Fruit fly (Drosophila melanogaster) whole organism, prepupa: Measurements from ENCODE around the gene Bub3.

ENCODE experiments used
- CG10669 ChIP-seq: fragments of 200-800 bp; sonication (Bioruptor generic); optimal IDR thresholded peaks from 3 replicates; lab custom pipeline; 2018; ENCODE audit warnings: missing biosample characterization, mild to moderate bottlenecking, missing genetic modification characterization, moderate library complexity
- CG11294 ChIP-seq: fragments of 200-800 bp; sonication (Bioruptor generic); IDR thresholded peaks from 2 replicates; pipeline ENCODE4 v1.3.6; 2022; ENCODE audit warnings: missing biosample characterization, missing genetic modification characterization
- CG15336 ChIP-seq: fragments of 200-800 bp; sonication (Bioruptor generic); IDR thresholded peaks from 2 replicates; pipeline ENCODE4 v1.3.6; 2022; ENCODE audit warnings: missing biosample characterization, missing genetic modification characterization
- CG1621 ChIP-seq: fragments of 200-800 bp; sonication (Bioruptor generic); optimal IDR thresholded peaks from 3 replicates; lab custom pipeline; 2018; ENCODE audit warnings: missing biosample characterization, mild to moderate bottlenecking, missing genetic modification characterization
- CG16779 ChIP-seq: fragments of 200-800 bp; sonication (Bioruptor generic); optimal IDR thresholded peaks from 3 replicates; lab custom pipeline; 2017; ENCODE audit warnings: missing biosample characterization, mild to moderate bottlenecking, missing genetic modification characterization
- CG3032 ChIP-seq: fragments of 200-800 bp; optimal IDR thresholded peaks from 2 replicates; lab custom pipeline; 2019; ENCODE audit warnings: missing biosample characterization, mild to moderate bottlenecking, missing genetic modification characterization, moderate library complexity
- CG31627 ChIP-seq: fragments of 200-800 bp; sonication (Bioruptor generic); optimal IDR thresholded peaks from 3 replicates; lab custom pipeline; 2016; ENCODE audit warnings: missing biosample characterization, missing genetic modification characterization
- CG32006 ChIP-seq: fragments of 200-800 bp; sonication (Bioruptor generic); optimal IDR thresholded peaks from 3 replicates; lab custom pipeline; 2017; ENCODE audit warnings: missing biosample characterization, mild to moderate bottlenecking, missing genetic modification characterization
- CG34406 ChIP-seq: fragments of 200-800 bp; sonication (Bioruptor generic); optimal IDR thresholded peaks from 3 replicates; lab custom pipeline; 2016; ENCODE audit warnings: missing biosample characterization, missing genetic modification characterization
- CG3919 ChIP-seq: fragments of 200-800 bp; sonication (Bioruptor generic); optimal IDR thresholded peaks from 3 replicates; lab custom pipeline; 2016; ENCODE audit warnings: missing biosample characterization, missing genetic modification characterization
- CG6163 ChIP-seq: fragments of 200-800 bp; sonication (Bioruptor generic); IDR thresholded peaks from 3 replicates; pipeline ENCODE4 v1.3.6; 2022; ENCODE audit warnings: missing biosample characterization, missing genetic modification characterization
- CG6276 ChIP-seq: fragments of 200-800 bp; sonication (Bioruptor generic); optimal IDR thresholded peaks from 2 replicates; lab custom pipeline; 2017; ENCODE audit warnings: missing biosample characterization, mild to moderate bottlenecking, missing genetic modification characterization
- CG6792 ChIP-seq: fragments of 200-800 bp; sonication (Bioruptor generic); optimal IDR thresholded peaks from 3 replicates; lab custom pipeline; 2016; ENCODE audit warnings: missing biosample characterization, missing genetic modification characterization
- CG6808 ChIP-seq: fragments of 200-800 bp; sonication (Bioruptor generic); optimal IDR thresholded peaks from 3 replicates; lab custom pipeline; 2017; ENCODE audit warnings: missing biosample characterization, missing genetic modification characterization, mild to moderate bottlenecking, moderate library complexity, missing genetic modification reagents
- CG6854 ChIP-seq: fragments of 200-800 bp; sonication (Bioruptor generic); optimal IDR thresholded peaks from 2 replicates; lab custom pipeline; 2017; ENCODE audit warnings: missing biosample characterization, mild to moderate bottlenecking, missing genetic modification characterization
- CG7368 ChIP-seq: fragments of 200-800 bp; sonication (Bioruptor generic); optimal IDR thresholded peaks from 3 replicates; lab custom pipeline; 2016; ENCODE audit warnings: missing biosample characterization, missing genetic modification characterization
- CG8119 ChIP-seq: fragments of 200-800 bp; sonication (Bioruptor generic); IDR thresholded peaks from 3 replicates; pipeline ENCODE4 v1.3.6; 2022; ENCODE audit warnings: missing biosample characterization, missing genetic modification characterization
- CG8319 ChIP-seq: fragments of 200-800 bp; sonication (Bioruptor generic); optimal IDR thresholded peaks from 3 replicates; lab custom pipeline; 2016; ENCODE audit warnings: missing biosample characterization, missing genetic modification characterization
- CG9139 ChIP-seq: fragments of 200-800 bp; sonication (Bioruptor generic); optimal IDR thresholded peaks from 3 replicates; lab custom pipeline; 2017; ENCODE audit warnings: missing biosample characterization, mild to moderate bottlenecking, missing genetic modification characterization
- Eip75B ChIP-seq: fragments of 200-800 bp; sonication (Bioruptor generic); optimal IDR thresholded peaks from 3 replicates; lab custom pipeline; 2016; ENCODE audit warnings: missing biosample characterization, missing genetic modification characterization
- Eip78C ChIP-seq: fragments of 200-800 bp; sonication (Bioruptor generic); peaks from one replicate; lab custom pipeline; 2016; ENCODE audit warnings: missing biosample characterization, missing genetic modification characterization
- Eip93F ChIP-seq: fragments of 200-800 bp; sonication (Bioruptor generic); optimal IDR thresholded peaks from 2 replicates; lab custom pipeline; 2016; ENCODE audit warnings: missing biosample characterization, mild to moderate bottlenecking, missing genetic modification characterization
- Ets96B ChIP-seq: fragments of 200-800 bp; optimal IDR thresholded peaks from 2 replicates; lab custom pipeline; 2019; ENCODE audit warnings: missing biosample characterization, mild to moderate bottlenecking, missing genetic modification characterization, moderate library complexity
- Gug ChIP-seq: fragments of 200-800 bp; sonication (Bioruptor generic); IDR thresholded peaks from 2 replicates; pipeline ENCODE4 v1.3.6; 2022; ENCODE audit warnings: missing biosample characterization, missing genetic modification characterization
- Hr38 ChIP-seq: sonication (Bioruptor generic); optimal IDR thresholded peaks from 2 replicates; lab custom pipeline; 2016; ENCODE audit warnings: missing biosample characterization, missing genetic modification characterization
- Hr39 ChIP-seq: fragments of 200-800 bp; sonication (Bioruptor generic); optimal IDR thresholded peaks from 2 replicates; lab custom pipeline; 2016; ENCODE audit warnings: missing biosample characterization, missing genetic modification characterization
- Hr4 ChIP-seq: fragments of 200-800 bp; sonication (Bioruptor generic); optimal IDR thresholded peaks from 3 replicates; lab custom pipeline; 2016; ENCODE audit warnings: missing biosample characterization, missing genetic modification characterization
- Lpt ChIP-seq: fragments of 200-800 bp; sonication (Bioruptor generic); optimal IDR thresholded peaks from 3 replicates; lab custom pipeline; 2016; ENCODE audit warnings: missing biosample characterization, missing genetic modification characterization
- Met ChIP-seq: fragments of 200-800 bp; sonication (Bioruptor generic); optimal IDR thresholded peaks from 3 replicates; lab custom pipeline; 2016; ENCODE audit warnings: missing biosample characterization, missing genetic modification characterization
- Smox ChIP-seq: fragments of 200-800 bp; sonication (Bioruptor generic); optimal IDR thresholded peaks from 3 replicates; lab custom pipeline; 2016; ENCODE audit warnings: missing biosample characterization, missing genetic modification characterization
- Sox102F ChIP-seq: fragments of 200-800 bp; sonication (Bioruptor generic); optimal IDR thresholded peaks from 2 replicates; lab custom pipeline; 2016; ENCODE audit warnings: missing biosample characterization, mild to moderate bottlenecking, missing genetic modification characterization
- Sox14 ChIP-seq: fragments of 200-800 bp; sonication (Bioruptor generic); optimal IDR thresholded peaks from 3 replicates; lab custom pipeline; 2016; ENCODE audit warnings: missing biosample characterization, missing genetic modification characterization
- cyc ChIP-seq: fragments of 200-800 bp; sonication (Bioruptor generic); optimal IDR thresholded peaks from 3 replicates; lab custom pipeline; 2016; ENCODE audit warnings: missing biosample characterization, missing genetic modification characterization
- dac ChIP-seq: fragments of 200-800 bp; sonication (Bioruptor generic); optimal IDR thresholded peaks from 2 replicates; lab custom pipeline; 2017; ENCODE audit warnings: missing biosample characterization, mild to moderate bottlenecking, missing genetic modification characterization
- dsx ChIP-seq: fragments of 200-800 bp; optimal IDR thresholded peaks from 3 replicates; lab custom pipeline; 2019; ENCODE audit warnings: missing biosample characterization, mild to moderate bottlenecking, missing genetic modification characterization, moderate library complexity; ENCODE audit not compliant: poor library complexity, severe bottlenecking
- fd59A ChIP-seq: fragments of 200-800 bp; sonication (Bioruptor generic); optimal IDR thresholded peaks from 2 replicates; lab custom pipeline; 2017; ENCODE audit warnings: missing biosample characterization, mild to moderate bottlenecking, missing genetic modification characterization, missing genetic modification reagents
- fkh ChIP-seq: fragments of 200-800 bp; sonication (Bioruptor generic); optimal IDR thresholded peaks from 3 replicates; lab custom pipeline; 2017; ENCODE audit warnings: missing biosample characterization, mild to moderate bottlenecking, missing genetic modification characterization, moderate library complexity
- lz ChIP-seq: fragments of 200-800 bp; sonication (Bioruptor generic); optimal IDR thresholded peaks from 3 replicates; lab custom pipeline; 2016; ENCODE audit warnings: missing biosample characterization, missing genetic modification characterization
- net ChIP-seq: fragments of 200-800 bp; sonication (Bioruptor generic); optimal IDR thresholded peaks from 3 replicates; lab custom pipeline; 2016; ENCODE audit warnings: missing biosample characterization, missing genetic modification characterization
- pdm3 ChIP-seq: fragments of 200-800 bp; sonication (Bioruptor generic); optimal IDR thresholded peaks from 3 replicates; lab custom pipeline; 2016; ENCODE audit warnings: missing biosample characterization, missing genetic modification characterization
- spab ChIP-seq: fragments of 200-800 bp; sonication (Bioruptor generic); optimal IDR thresholded peaks from 2 replicates; lab custom pipeline; 2017; ENCODE audit warnings: missing biosample characterization, mild to moderate bottlenecking, missing genetic modification characterization, missing genetic modification reagents
- svp ChIP-seq: fragments of 200-800 bp; sonication (Bioruptor generic); peaks from one replicate; lab custom pipeline; 2016; ENCODE audit warnings: missing biosample characterization, missing genetic modification characterization

Bub3 gene

dm6 chr3R:29682152-29682600 is 7.0 kb upstream of the Bub3 start, which contains the start of the genes CG7582 and Gycalpha99B (continued):
- TF ChIP-seq fkh (GFP tag; lab: Kevin White, UChicago) (no peak), Hr39 (GFP tag; lab: Kevin White, UChicago) (no peak), Sox14 (GFP tag; lab: Kevin White, UChicago) (no peak), CG6808 (GFP tag; lab: Kevin White, UChicago) (peak; percentile 19), Hr38 (no peak), CG10669 (GFP tag; lab: Kevin White, UChicago) (no peak), CG6854 (GFP tag; lab: Kevin White, UChicago) (peak; percentile 72), Ets96B (tag; lab: Kevin White, UChicago) (no peak), Hr4 (GFP tag; lab: Kevin White, UChicago) (no peak), net (GFP tag; lab: Kevin White, UChicago) (no peak), Eip75B (no peak), CG6792 (no peak), CG11294 (GFP tag; lab: Robert Waterston, UW) (no peak), CG1621 (tag; lab: Kevin White, UChicago) (peak; percentile 45), CG6163 (GFP tag; lab: Robert Waterston, UW) (peak; percentile 24; the same call in 1 of the 3 replicates), Smox (no peak), Eip78C (GFP tag; lab: Kevin White, UChicago) (peak; percentile 55), CG9139 (GFP tag; lab: Kevin White, UChicago) (no peak), lz (GFP tag; lab: Kevin White, UChicago) (no peak), dsx (peak; percentile 6), CG15336 (GFP tag; lab: Robert Waterston, UW) (peak; percentile 73), dac (GFP tag; lab: Kevin White, UChicago) (no peak), CG16779 (tag; lab: Kevin White, UChicago) (peak; percentile 23), CG8319 (GFP tag; lab: Kevin White, UChicago) (no peak), svp (peak; percentile 90), CG3032 (tag; lab: Kevin White, UChicago) (no peak), Met (GFP tag; lab: Kevin White, UChicago) (no peak), pdm3 (GFP tag; lab: Kevin White, UChicago) (no peak), CG8119 (peak; percentile 63; the same call in 2 of the 3 replicates), Sox102F (GFP tag; lab: Kevin White, UChicago) (peak; percentile 51), Lpt (GFP tag; lab: Kevin White, UChicago) (no peak), spab (no peak), CG6276 (GFP tag; lab: Kevin White, UChicago) (peak; percentile 42), Eip93F (no peak), fd59A (GFP tag; lab: Kevin White, UChicago) (no peak), CG31627 (no peak), Gug (GFP tag; lab: Robert Waterston, UW) (no peak), CG32006 (GFP tag; lab: Kevin White, UChicago) (no peak)

dm6 chr3R:29681241-29681640 is 6.0 kb upstream of the Bub3 start:
- TF ChIP-seq CG3919 (GFP tag; lab: Kevin White, UChicago) (no peak), cyc (no peak), CG6792 (no peak), CG8319 (GFP tag; lab: Kevin White, UChicago) (no peak), CG11294 (GFP tag; lab: Robert Waterston, UW) (no peak), CG1621 (tag; lab: Kevin White, UChicago) (no peak), Sox102F (GFP tag; lab: Kevin White, UChicago) (no peak), CG34406 (GFP tag; lab: Kevin White, UChicago) (no peak), CG16779 (tag; lab: Kevin White, UChicago) (no peak), net (GFP tag; lab: Kevin White, UChicago) (no peak), fd59A (GFP tag; lab: Kevin White, UChicago) (no peak), Hr39 (GFP tag; lab: Kevin White, UChicago) (no peak), Sox14 (GFP tag; lab: Kevin White, UChicago) (no peak), CG7368 (no peak), Hr38 (no peak)
